Fruit fly (Drosophila melanogaster): ENCODE results near the gene CG13991.

DNA sequence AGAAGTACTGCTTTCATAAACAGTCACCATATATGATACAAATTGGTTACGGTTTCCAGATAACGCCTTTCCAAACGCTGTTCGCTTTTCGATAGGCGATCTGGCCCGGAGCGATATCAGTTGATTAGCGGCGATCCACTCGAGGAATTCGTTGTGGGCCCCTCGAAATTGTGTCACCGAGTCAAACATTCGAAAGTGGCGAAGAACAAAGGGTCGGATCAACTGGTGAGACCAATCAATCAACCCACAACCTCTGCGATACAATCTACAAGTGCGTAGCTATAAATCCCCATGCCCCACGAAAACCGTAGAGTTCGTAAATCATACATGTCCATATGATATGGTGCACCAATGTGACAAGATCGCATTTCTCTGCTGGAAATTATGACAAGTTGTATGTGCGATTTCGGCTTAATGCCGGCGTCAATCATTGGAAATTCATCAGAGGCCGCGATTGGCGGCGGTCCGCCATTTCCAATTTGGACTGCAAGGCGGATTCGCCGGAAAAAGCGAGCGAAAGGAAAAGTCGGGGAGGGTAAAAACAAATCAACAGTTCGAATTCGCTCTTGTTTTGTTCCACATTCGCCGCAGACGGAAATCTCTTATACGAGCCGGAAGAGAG is 39.0 kb downstream of the CG13991 start:
- TF ChIP-seq usp (GFP tag; optimal IDR thresholded peaks at IDR 0.05) (no peak), EcR (GFP tag; optimal IDR thresholded peaks at IDR 0.05) (no peak)
